Worm (Caenorhabditis elegans) whole organism, L4 larva: ENCODE data around the gene F47C12.13.

Experiments
- F10B5.3 ChIP-seq: sonication (generic microtip); optimal IDR thresholded peaks from 2 replicates; lab custom pipeline; 2016; ENCODE audit warnings: mild to moderate bottlenecking, missing genetic modification characterization, missing compliant biosample characterization
- F49E8.2 ChIP-seq: sonication (generic microtip); optimal IDR thresholded peaks from 2 replicates; lab custom pipeline; 2016; ENCODE audit warnings: missing compliant biosample characterization, mild to moderate bottlenecking, missing genetic modification characterization, borderline replicate concordance
- Y105C5A.15 ChIP-seq: fragments of 200-800 bp; sonication (Bioruptor generic); IDR thresholded peaks from 2 replicates; pipeline ENCODE4 v1.3.6; 2022; ENCODE audit warnings: missing genetic modification characterization, missing compliant biosample characterization
- Y48G9A.11 ChIP-seq: fragments of 200-800 bp; sonication (Bioruptor generic); IDR thresholded peaks from 2 replicates; pipeline ENCODE4 v1.3.6; 2022; ENCODE audit warnings: missing genetic modification reagents, missing genetic modification characterization, missing compliant biosample characterization
- Y75B8A.6 ChIP-seq: fragments of 200-800 bp; sonication (Bioruptor generic); IDR thresholded peaks from 2 replicates; pipeline ENCODE4 v1.3.6; 2022; ENCODE audit warnings: missing genetic modification reagents, missing genetic modification characterization, missing compliant biosample characterization
- aly-2 ChIP-seq: sonication (generic microtip); optimal IDR thresholded peaks from 2 replicates; lab custom pipeline; 2018; ENCODE audit warnings: missing biosample characterization, missing genetic modification characterization
- ceh-20 ChIP-seq: fragments of 200-800 bp; sonication (Bioruptor generic); IDR thresholded peaks from 2 replicates; pipeline ENCODE4 v1.3.6; 2022; ENCODE audit warnings: missing genetic modification reagents, missing genetic modification characterization, missing compliant biosample characterization
- ceh-44 ChIP-seq: fragments of 200-800 bp; sonication (Bioruptor generic); IDR thresholded peaks from 2 replicates; pipeline ENCODE4 v1.3.6; 2022; ENCODE audit warnings: missing genetic modification reagents, missing genetic modification characterization, missing compliant biosample characterization
- ces-1 ChIP-seq: fragments of 150-350 bp; sonication (generic microtip); optimal IDR thresholded peaks from 4 replicates; lab custom pipeline; 2014; ENCODE audit warnings: missing biosample characterization, missing genetic modification reagents, missing genetic modification characterization
- cey-2 ChIP-seq: sonication (generic microtip); optimal IDR thresholded peaks from 3 replicates; lab custom pipeline; 2017; ENCODE audit warnings: missing genetic modification characterization, mild to moderate bottlenecking, missing compliant biosample characterization, antibody characterized with exemption, borderline replicate concordance; ENCODE audit not compliant: insufficient read depth
- ctbp-1 ChIP-seq: fragments of 200-800 bp; sonication (Bioruptor generic); IDR thresholded peaks from 2 replicates; pipeline ENCODE4 v1.3.6; 2022; ENCODE audit warnings: missing genetic modification reagents, missing genetic modification characterization, missing compliant biosample characterization
- daf-12 ChIP-seq: fragments of 150-350 bp; optimal IDR thresholded peaks from 2 replicates; lab custom pipeline; 2014; ENCODE audit warnings: missing biosample characterization, missing genetic modification reagents, missing genetic modification characterization
- dmd-6 ChIP-seq: fragments of 200-800 bp; sonication (Bioruptor generic); IDR thresholded peaks from 2 replicates; pipeline ENCODE4 v1.3.6; 2022; ENCODE audit warnings: missing genetic modification reagents, missing genetic modification characterization, missing compliant biosample characterization
- dmd-8 ChIP-seq: fragments of 200-800 bp; sonication (Bioruptor generic); IDR thresholded peaks from 2 replicates; pipeline ENCODE4 v1.3.6; 2022; ENCODE audit warnings: missing genetic modification characterization, missing compliant biosample characterization
- dmd-9 ChIP-seq: fragments of 200-800 bp; sonication (Bioruptor generic); IDR thresholded peaks from 2 replicates; pipeline ENCODE4 v1.3.6; 2022; ENCODE audit warnings: missing genetic modification reagents, missing genetic modification characterization, missing compliant biosample characterization
- duxl-1 ChIP-seq: sonication (generic microtip); optimal IDR thresholded peaks from 2 replicates; lab custom pipeline; 2016; ENCODE audit warnings: mild to moderate bottlenecking, missing genetic modification characterization, moderate library complexity, missing compliant biosample characterization; ENCODE audit not compliant: poor library complexity
- egl-43 ChIP-seq: fragments of 200-800 bp; sonication (Bioruptor generic); IDR thresholded peaks from 2 replicates; pipeline ENCODE4 v1.3.6; 2022; ENCODE audit warnings: missing genetic modification reagents, missing genetic modification characterization, missing compliant biosample characterization
- hif-1 ChIP-seq, 2 experiments: sonication (generic microtip); optimal IDR thresholded peaks; 2 replicates each; lab custom pipeline; 2016 to 2017; ENCODE audit warnings: missing compliant biosample characterization in 2 of 2, missing genetic modification characterization in 2 of 2, missing genetic modification reagents in 2 of 2, missing genotype in 2 of 2, mild to moderate bottlenecking in 1 of 2
- lin-1 ChIP-seq: fragments of 200-800 bp; sonication (Bioruptor generic); IDR thresholded peaks from 2 replicates; pipeline ENCODE4 v1.3.6; 2022; ENCODE audit warnings: missing genetic modification reagents, missing genetic modification characterization, missing compliant biosample characterization
- lin-13 ChIP-seq: fragments of 150-350 bp; optimal IDR thresholded peaks from 2 replicates; lab custom pipeline; 2014; ENCODE audit warnings: missing biosample characterization, missing genetic modification reagents, missing genetic modification characterization
- lin-15B ChIP-seq: fragments of 150-350 bp; sonication (generic microtip); optimal IDR thresholded peaks from 3 replicates; lab custom pipeline; 2014; ENCODE audit warnings: missing biosample characterization, missing genetic modification characterization
- lin-39 ChIP-seq: fragments of 150-350 bp; optimal IDR thresholded peaks from 2 replicates; lab custom pipeline; 2014; ENCODE audit warnings: missing biosample characterization, missing genetic modification reagents, missing genetic modification characterization
- lir-3 ChIP-seq: sonication (generic microtip); optimal IDR thresholded peaks from 2 replicates; lab custom pipeline; 2016; ENCODE audit warnings: mild to moderate bottlenecking, missing genetic modification characterization, missing compliant biosample characterization
- madf-5 ChIP-seq, 2 experiments: fragments of 200-800 bp; sonication (Bioruptor generic); IDR thresholded peaks; 2 replicates each; pipeline ENCODE4 v1.3.6; 2022; ENCODE audit warnings: missing compliant biosample characterization in 2 of 2, missing genetic modification characterization in 2 of 2
- mdt-29 ChIP-seq: fragments of 200-800 bp; sonication (Bioruptor generic); IDR thresholded peaks from 2 replicates; pipeline ENCODE4 v1.3.6; 2022; ENCODE audit warnings: missing genetic modification reagents, missing genetic modification characterization, missing compliant biosample characterization
- mep-1 ChIP-seq: fragments of 150-350 bp; sonication (generic microtip); optimal IDR thresholded peaks from 3 replicates; lab custom pipeline; 2014; ENCODE audit warnings: missing biosample characterization, missing genetic modification characterization
- mxl-3 ChIP-seq: fragments of 200-800 bp; sonication (Bioruptor generic); optimal IDR thresholded peaks from 2 replicates; lab custom pipeline; 2018; ENCODE audit warnings: mild to moderate bottlenecking, missing genetic modification characterization, missing compliant biosample characterization
- nhr-10 ChIP-seq: fragments of 150-350 bp; optimal IDR thresholded peaks from 2 replicates; lab custom pipeline; 2014; ENCODE audit warnings: missing biosample characterization, missing genetic modification characterization
- nhr-102 ChIP-seq: sonication (generic microtip); optimal IDR thresholded peaks from 2 replicates; lab custom pipeline; 2016; ENCODE audit warnings: mild to moderate bottlenecking, missing genetic modification characterization, moderate library complexity, missing compliant biosample characterization
- nhr-11 ChIP-seq: fragments of 150-350 bp; optimal IDR thresholded peaks from 2 replicates; lab custom pipeline; 2014; ENCODE audit warnings: missing biosample characterization, missing genetic modification characterization
- nhr-111 ChIP-seq: fragments of 200-800 bp; sonication (Bioruptor generic); optimal IDR thresholded peaks from 2 replicates; lab custom pipeline; 2018; ENCODE audit warnings: mild to moderate bottlenecking, missing genetic modification characterization, missing compliant biosample characterization
- nhr-25 ChIP-seq: sonication (generic microtip); optimal IDR thresholded peaks from 2 replicates; lab custom pipeline; 2017; ENCODE audit warnings: missing genetic modification characterization, mild to moderate bottlenecking, missing compliant biosample characterization, antibody characterized with exemption, moderate library complexity, borderline replicate concordance; ENCODE audit not compliant: insufficient read depth
- nhr-28 ChIP-seq: fragments of 150-350 bp; optimal IDR thresholded peaks from 2 replicates; lab custom pipeline; 2014; ENCODE audit warnings: missing biosample characterization, missing genetic modification characterization
- nhr-41 ChIP-seq: fragments of 200-800 bp; sonication (Bioruptor generic); IDR thresholded peaks from 2 replicates; pipeline ENCODE4 v1.3.6; 2022; ENCODE audit warnings: missing genetic modification reagents, missing genetic modification characterization, missing compliant biosample characterization
- nhr-42 ChIP-seq: fragments of 200-800 bp; sonication (Bioruptor generic); IDR thresholded peaks from 2 replicates; pipeline ENCODE4 v1.3.6; 2022; ENCODE audit warnings: missing genetic modification characterization, missing compliant biosample characterization
- nhr-48 ChIP-seq: sonication (generic microtip); optimal IDR thresholded peaks from 2 replicates; lab custom pipeline; 2016; ENCODE audit warnings: mild to moderate bottlenecking, missing genetic modification characterization, missing compliant biosample characterization
- nhr-6 ChIP-seq: fragments of 150-350 bp; optimal IDR thresholded peaks from 2 replicates; lab custom pipeline; 2014; ENCODE audit warnings: missing biosample characterization, missing genetic modification characterization
- nhr-77 ChIP-seq: fragments of 150-350 bp; optimal IDR thresholded peaks from 2 replicates; lab custom pipeline; 2014; ENCODE audit warnings: missing biosample characterization, missing genetic modification characterization
- pha-4 ChIP-seq, 2 experiments: fragments of 150-350 bp in 1 of 2; fragments of 200-800 bp in 1 of 2; sonication (Bioruptor generic) in 1 of 2; IDR thresholded peaks in 1 of 2; optimal IDR thresholded peaks in 1 of 2; 2 replicates each; pipeline versions ENCODE4 v1.3.6 to Lab custom; 2014 to 2022; ENCODE audit warnings: missing genetic modification characterization in 2 of 2, missing genetic modification reagents in 2 of 2, missing biosample characterization in 1 of 2, missing compliant biosample characterization in 1 of 2
- php-3 ChIP-seq: fragments of 200-800 bp; sonication (Bioruptor generic); IDR thresholded peaks from 2 replicates; pipeline ENCODE4 v1.3.6; 2022; ENCODE audit warnings: missing genetic modification reagents, missing genetic modification characterization, missing compliant biosample characterization
- rbr-2 ChIP-seq: sonication (generic microtip); optimal IDR thresholded peaks from 2 replicates; lab custom pipeline; 2016; ENCODE audit warnings: missing genotype, missing genetic modification characterization, missing compliant biosample characterization
- saeg-2 ChIP-seq: fragments of 200-800 bp; sonication (Bioruptor generic); IDR thresholded peaks from 2 replicates; pipeline ENCODE4 v1.3.6; 2022; ENCODE audit warnings: missing genetic modification reagents, missing genetic modification characterization, missing compliant biosample characterization
- sdz-12 ChIP-seq: fragments of 200-800 bp; sonication (Bioruptor generic); optimal IDR thresholded peaks from 2 replicates; lab custom pipeline; 2018; ENCODE audit warnings: mild to moderate bottlenecking, missing genetic modification characterization, missing compliant biosample characterization
- unc-39 ChIP-seq: sonication (generic microtip); optimal IDR thresholded peaks from 2 replicates; lab custom pipeline; 2017; ENCODE audit warnings: missing biosample characterization, missing genetic modification characterization
- unc-62 ChIP-seq, 3 experiments: fragments of 150-350 bp in 1 of 3; sonication (generic microtip); optimal IDR thresholded peaks in 2 of 3; peaks in 1 of 3; 1 replicate in 1 of 3; 2 replicates in 2 of 3; lab custom pipeline; 2014 to 2017; ENCODE audit warnings: missing biosample characterization in 3 of 3, missing genetic modification characterization in 3 of 3, missing genetic modification reagents in 3 of 3, missing genotype in 1 of 3
- vab-7 ChIP-seq: fragments of 200-800 bp; sonication (Bioruptor generic); IDR thresholded peaks from 2 replicates; pipeline ENCODE4 v1.3.6; 2022; ENCODE audit warnings: missing genetic modification reagents, missing genetic modification characterization, missing compliant biosample characterization
- zfp-3 ChIP-seq: fragments of 200-800 bp; sonication (Bioruptor generic); conservative IDR thresholded peaks from 2 replicates; pipeline ENCODE4 v1.3.6; 2022; ENCODE audit warnings: missing genetic modification reagents, missing genetic modification characterization, missing compliant biosample characterization
- zip-2 ChIP-seq: fragments of 150-350 bp; optimal IDR thresholded peaks from 2 replicates; lab custom pipeline; 2014; ENCODE audit warnings: missing biosample characterization, missing genetic modification characterization
- ztf-11 ChIP-seq: fragments of 150-350 bp; optimal IDR thresholded peaks from 2 replicates; lab custom pipeline; 2014; ENCODE audit warnings: missing biosample characterization, missing genetic modification characterization

F47C12.13 gene

ce11 chrIV:4019836-4020235 is 25.6 kb upstream of the F47C12.13 start (continued):
- TF ChIP-seq ceh-44 (no peak), aly-2 (tag; lab: Kevin White, UChicago) (no peak), madf-5 (GFP tag; IDR thresholded peaks at IDR 0.05; lab: Robert Waterston, UW) (no peak), egl-43 (GFP tag; lab: Robert Waterston, UW) (0 out of 2 replicates have a peak, but pooled peaks have one; percentile 41), lin-1 (peak; percentile 24; the same call in 1 of the 2 replicates), lir-3 (tag; lab: Kevin White, UChicago) (no peak), pha-4 (GFP tag; IDR thresholded peaks at IDR 0.05; lab: Robert Waterston, UW) (no peak), pha-4 (tag; optimal IDR thresholded peaks at IDR 0.05; lab: Kevin White, UChicago) (peak; percentile 77), Y48G9A.11 (GFP tag; lab: Robert Waterston, UW) (no peak), dmd-9 (GFP tag; lab: Robert Waterston, UW) (0 out of 2 replicates have a peak, but pooled peaks have one; percentile 26), sdz-12 (GFP tag; lab: Kevin White, UChicago) (no peak), cey-2 (tag; lab: Kevin White, UChicago) (peak; percentile 19), zip-2 (tag; lab: Kevin White, UChicago) (no peak), lin-13 (GFP tag; lab: Kevin White, UChicago) (peak; percentile 45), lin-15B (no peak), mep-1 (peak; percentile 86), dmd-8 (GFP tag; lab: Robert Waterston, UW) (no peak), nhr-41 (GFP tag; lab: Robert Waterston, UW) (no peak), F10B5.3 (tag; lab: Kevin White, UChicago) (no peak), nhr-42 (GFP tag; lab: Robert Waterston, UW) (no peak), nhr-111 (GFP tag; lab: Kevin White, UChicago) (no peak), nhr-10 (tag; lab: Kevin White, UChicago) (peak; percentile 33), F49E8.2 (tag; lab: Kevin White, UChicago) (no peak), unc-39 (tag; lab: Kevin White, UChicago) (no peak), nhr-77 (tag; lab: Kevin White, UChicago) (peak; percentile 67), nhr-11 (peak; percentile 79), ztf-11 (no peak), vab-7 (GFP tag; lab: Robert Waterston, UW) (no peak), duxl-1 (tag; lab: Kevin White, UChicago) (no peak), nhr-48 (tag; lab: Kevin White, UChicago) (peak; percentile 44), ces-1 (GFP tag; lab: Kevin White, UChicago) (peak; percentile 46), hif-1 (tag; optimal IDR thresholded peaks at IDR 0.05; lab: Kevin White, UChicago) (peak in 1 of 2 experiments; percentile 81), mxl-3 (GFP tag; lab: Kevin White, UChicago) (peak; percentile 65), Y75B8A.6 (GFP tag; lab: Robert Waterston, UW) (no peak), dmd-6 (GFP tag; lab: Robert Waterston, UW) (peak; percentile 75), Y105C5A.15 (GFP tag; lab: Robert Waterston, UW) (no peak), php-3 (GFP tag; lab: Robert Waterston, UW) (no peak), lin-39 (tag; lab: Kevin White, UChicago) (no peak), daf-12 (tag; lab: Kevin White, UChicago) (no peak), rbr-2 (peak; percentile 83), nhr-25 (no peak), nhr-6 (tag; lab: Kevin White, UChicago) (peak; percentile 48), unc-62 (GFP tag; optimal IDR thresholded peaks at IDR 0.05 in 1 of 2; lab: Kevin White, UChicago) (no peak), unc-62 (tag; optimal IDR thresholded peaks at IDR 0.05; lab: Kevin White, UChicago) (no peak), ctbp-1 (GFP tag; lab: Robert Waterston, UW) (peak; percentile 81; the same call in 1 of the 2 replicates), mdt-29 (GFP tag; lab: Robert Waterston, UW) (no peak), zfp-3 (GFP tag; lab: Robert Waterston, UW) (no peak), nhr-102 (tag; lab: Kevin White, UChicago) (no peak), nhr-28 (tag; lab: Kevin White, UChicago) (peak; percentile 71), ceh-20 (peak; percentile 44; the same call in 1 of the 2 replicates), saeg-2 (GFP tag; lab: Robert Waterston, UW) (0 out of 2 replicates have a peak, but pooled peaks have one; percentile 34)
